Worm (Caenorhabditis elegans) whole organism, young adult: ENCODE data around the gene mltn-11.

Source experiments
- B0336.3 ChIP-seq: fragments of 200-800 bp; sonication (Bioruptor generic); IDR thresholded peaks from 2 replicates; pipeline ENCODE4 v1.3.6; 2022; ENCODE audit warnings: missing genetic modification characterization, missing compliant biosample characterization
- C17E4.6 ChIP-seq: fragments of 200-800 bp; sonication (Bioruptor generic); IDR thresholded peaks from 2 replicates; pipeline ENCODE4 v1.3.6; 2022; ENCODE audit warnings: missing genetic modification reagents, missing genetic modification characterization, missing compliant biosample characterization
- D2030.7 ChIP-seq: fragments of 200-800 bp; sonication (Bioruptor generic); IDR thresholded peaks from 2 replicates; pipeline ENCODE4 v1.3.6; 2022; ENCODE audit warnings: missing genetic modification reagents, missing genetic modification characterization, missing compliant biosample characterization
- F22D6.2 ChIP-seq: sonication (generic microtip); optimal IDR thresholded peaks from 2 replicates; lab custom pipeline; 2016; ENCODE audit warnings: mild to moderate bottlenecking, missing genetic modification characterization, missing compliant biosample characterization
- F39B2.1 ChIP-seq: fragments of 200-800 bp; sonication (Bioruptor generic); IDR thresholded peaks from 2 replicates; pipeline ENCODE4 v1.3.6; 2022; ENCODE audit warnings: missing genetic modification reagents, missing genetic modification characterization, missing compliant biosample characterization
- F52B5.7 ChIP-seq: sonication (generic microtip); optimal IDR thresholded peaks from 2 replicates; lab custom pipeline; 2016; ENCODE audit warnings: mild to moderate bottlenecking, missing genetic modification characterization, missing compliant biosample characterization
- F57A8.1 ChIP-seq: fragments of 200-800 bp; sonication (Bioruptor generic); optimal IDR thresholded peaks from 2 replicates; lab custom pipeline; 2018; ENCODE audit warnings: mild to moderate bottlenecking, missing genetic modification characterization, moderate library complexity, missing compliant biosample characterization
- K11D2.4 ChIP-seq: fragments of 200-800 bp; sonication (Bioruptor generic); IDR thresholded peaks from 2 replicates; pipeline ENCODE4 v1.3.6; 2022; ENCODE audit warnings: missing genetic modification reagents, missing genetic modification characterization, missing compliant biosample characterization
- T26A5.8 ChIP-seq: sonication (generic microtip); optimal IDR thresholded peaks from 2 replicates; lab custom pipeline; 2016; ENCODE audit warnings: missing genetic modification characterization, missing compliant biosample characterization
- Y53F4B.3 ChIP-seq: fragments of 200-800 bp; sonication (Bioruptor generic); IDR thresholded peaks from 2 replicates; pipeline ENCODE4 v1.3.6; 2022; ENCODE audit warnings: missing genetic modification reagents, missing genetic modification characterization, missing compliant biosample characterization
- ZK185.1 ChIP-seq: sonication (generic microtip); optimal IDR thresholded peaks from 2 replicates; lab custom pipeline; 2016; ENCODE audit warnings: mild to moderate bottlenecking, missing genetic modification characterization, missing compliant biosample characterization; ENCODE audit not compliant: poor library complexity, severe bottlenecking
- ama-1 ChIP-seq, 3 experiments: fragments of 150-350 bp in 1 of 3; sonication (generic microtip) in 2 of 3; optimal IDR thresholded peaks; 2 replicates each; lab custom pipeline; 2014 to 2018; ENCODE audit warnings: missing biosample characterization in 2 of 3, missing genetic modification characterization in 2 of 3, missing genetic modification reagents in 2 of 3
- aptf-3 ChIP-seq: fragments of 200-800 bp; sonication (Bioruptor generic); IDR thresholded peaks from 2 replicates; pipeline ENCODE4 v1.3.6; 2022; ENCODE audit warnings: missing genetic modification characterization, missing compliant biosample characterization
- attf-5 ChIP-seq: fragments of 200-800 bp; sonication (Bioruptor generic); optimal IDR thresholded peaks from 2 replicates; lab custom pipeline; 2018; ENCODE audit warnings: mild to moderate bottlenecking, missing genetic modification characterization, missing compliant biosample characterization
- bed-2 ChIP-seq: fragments of 200-800 bp; sonication (Bioruptor generic); IDR thresholded peaks from 2 replicates; pipeline ENCODE4 v1.3.6; 2022; ENCODE audit warnings: missing genetic modification reagents, missing genetic modification characterization, missing compliant biosample characterization
- cebp-1 ChIP-seq, 2 experiments: fragments of 200-800 bp in 1 of 2; sonication (Bioruptor generic) in 1 of 2; sonication (generic microtip) in 1 of 2; IDR thresholded peaks in 1 of 2; optimal IDR thresholded peaks in 1 of 2; 2 replicates each; pipeline versions ENCODE4 v1.3.6 to Lab custom; 2017 to 2022; ENCODE audit warnings: missing compliant biosample characterization in 2 of 2, missing genetic modification characterization in 2 of 2, mild to moderate bottlenecking in 1 of 2, missing genetic modification reagents in 1 of 2, moderate library complexity in 1 of 2
- ceh-100 ChIP-seq: fragments of 200-800 bp; sonication (Bioruptor generic); IDR thresholded peaks from 2 replicates; pipeline ENCODE4 v1.3.6; 2022; ENCODE audit warnings: missing genetic modification reagents, missing genetic modification characterization, missing compliant biosample characterization
- ceh-91 ChIP-seq: fragments of 200-800 bp; sonication (Bioruptor generic); IDR thresholded peaks from 2 replicates; pipeline ENCODE4 v1.3.6; 2022; ENCODE audit warnings: missing genetic modification reagents, missing genetic modification characterization, missing compliant biosample characterization
- egrh-3 ChIP-seq: fragments of 200-800 bp; sonication (Bioruptor generic); IDR thresholded peaks from 2 replicates; pipeline ENCODE4 v1.3.6; 2022; ENCODE audit warnings: missing genetic modification reagents, missing genetic modification characterization, missing compliant biosample characterization
- hlh-12 ChIP-seq: sonication (generic microtip); optimal IDR thresholded peaks from 2 replicates; lab custom pipeline; 2016; ENCODE audit warnings: missing genetic modification characterization, missing compliant biosample characterization
- hsf-1 ChIP-seq: fragments of 200-800 bp; sonication (Bioruptor generic); IDR thresholded peaks from 2 replicates; pipeline ENCODE4 v1.3.6; 2022; ENCODE audit warnings: missing genetic modification reagents, missing genetic modification characterization, missing compliant biosample characterization
- let-526 ChIP-seq: fragments of 200-800 bp; sonication (Bioruptor generic); IDR thresholded peaks from 2 replicates; pipeline ENCODE4 v1.3.6; 2022; ENCODE audit warnings: missing genetic modification reagents, missing genetic modification characterization, missing compliant biosample characterization
- lin-54 ChIP-seq: fragments of 200-800 bp; sonication (Bioruptor generic); optimal IDR thresholded peaks from 2 replicates; lab custom pipeline; 2018; ENCODE audit warnings: mild to moderate bottlenecking, missing genetic modification characterization, missing compliant biosample characterization
- lsy-27 ChIP-seq: sonication (generic microtip); optimal IDR thresholded peaks from 2 replicates; lab custom pipeline; 2017; ENCODE audit warnings: missing genetic modification characterization, mild to moderate bottlenecking, missing compliant biosample characterization, antibody characterized with exemption, missing genotype, borderline replicate concordance; ENCODE audit not compliant: insufficient read depth
- madf-10 ChIP-seq: sonication (generic microtip); optimal IDR thresholded peaks from 2 replicates; lab custom pipeline; 2016; ENCODE audit warnings: mild to moderate bottlenecking, missing genetic modification characterization, missing compliant biosample characterization
- madf-3 ChIP-seq: fragments of 200-800 bp; sonication (Bioruptor generic); IDR thresholded peaks from 2 replicates; pipeline ENCODE4 v1.3.6; 2022; ENCODE audit warnings: missing genetic modification reagents, missing genetic modification characterization, missing compliant biosample characterization
- madf-6 ChIP-seq: fragments of 200-800 bp; sonication (Bioruptor generic); IDR thresholded peaks from 2 replicates; pipeline ENCODE4 v1.3.6; 2022; ENCODE audit warnings: missing genetic modification reagents, missing genetic modification characterization, missing compliant biosample characterization
- mcd-1 ChIP-seq: fragments of 200-800 bp; sonication (Bioruptor generic); IDR thresholded peaks from 2 replicates; pipeline ENCODE4 v1.3.6; 2022; ENCODE audit warnings: missing genetic modification reagents, missing genetic modification characterization, missing compliant biosample characterization
- nfya-1 ChIP-seq: sonication (generic microtip); optimal IDR thresholded peaks from 2 replicates; lab custom pipeline; 2017; ENCODE audit warnings: antibody characterized with exemption, missing compliant biosample characterization, missing genetic modification characterization, borderline replicate concordance; ENCODE audit not compliant: insufficient read depth
- nhr-120 ChIP-seq: fragments of 200-800 bp; sonication (Bioruptor generic); IDR thresholded peaks from 2 replicates; pipeline ENCODE4 v1.3.6; 2022; ENCODE audit warnings: missing genetic modification characterization, missing compliant biosample characterization
- nhr-179 ChIP-seq: sonication (generic microtip); optimal IDR thresholded peaks from 2 replicates; lab custom pipeline; 2016; ENCODE audit warnings: mild to moderate bottlenecking, missing genetic modification characterization, missing compliant biosample characterization
- nhr-27 ChIP-seq: fragments of 200-800 bp; sonication (Bioruptor generic); optimal IDR thresholded peaks from 2 replicates; lab custom pipeline; 2018; ENCODE audit warnings: mild to moderate bottlenecking, missing genetic modification characterization, moderate library complexity, missing compliant biosample characterization
- nhr-80 ChIP-seq: sonication (generic microtip); optimal IDR thresholded peaks from 2 replicates; lab custom pipeline; 2016; ENCODE audit warnings: missing genetic modification characterization, missing compliant biosample characterization
- pbrm-1 ChIP-seq: fragments of 200-800 bp; sonication (Bioruptor generic); IDR thresholded peaks from 2 replicates; pipeline ENCODE4 v1.3.6; 2022; ENCODE audit warnings: missing genetic modification reagents, missing genetic modification characterization, missing compliant biosample characterization
- repo-1 ChIP-seq: sonication (generic microtip); optimal IDR thresholded peaks from 2 replicates; lab custom pipeline; 2017; ENCODE audit warnings: mild to moderate bottlenecking, missing genetic modification characterization, missing compliant biosample characterization
- sea-2 ChIP-seq: fragments of 200-800 bp; sonication (Bioruptor generic); IDR thresholded peaks from 2 replicates; pipeline ENCODE4 v1.3.6; 2022; ENCODE audit warnings: missing genetic modification characterization, missing compliant biosample characterization
- somi-1 ChIP-seq: fragments of 200-800 bp; sonication (Bioruptor generic); optimal IDR thresholded peaks from 2 replicates; lab custom pipeline; 2018; ENCODE audit warnings: mild to moderate bottlenecking, missing genetic modification characterization, missing compliant biosample characterization
- tbp1 ChIP-seq: fragments of 200-800 bp; sonication (Bioruptor generic); optimal IDR thresholded peaks from 2 replicates; lab custom pipeline; 2018; ENCODE audit warnings: mild to moderate bottlenecking, missing genetic modification characterization, missing compliant biosample characterization
- tbx-9 ChIP-seq: sonication (generic microtip); optimal IDR thresholded peaks from 2 replicates; lab custom pipeline; 2016; ENCODE audit warnings: borderline replicate concordance, missing genetic modification characterization, inconsistent platforms, missing compliant biosample characterization
- unc-130 ChIP-seq: sonication (generic microtip); optimal IDR thresholded peaks from 2 replicates; lab custom pipeline; 2016; ENCODE audit warnings: missing genetic modification reagents, missing genetic modification characterization, missing compliant biosample characterization
- unc-62 ChIP-seq: fragments of 150-350 bp; optimal IDR thresholded peaks from 2 replicates; lab custom pipeline; 2014; ENCODE audit warnings: missing biosample characterization, missing genetic modification reagents, missing genetic modification characterization
- zfh-2 ChIP-seq: fragments of 200-800 bp; sonication (Bioruptor generic); conservative IDR thresholded peaks from 2 replicates; pipeline ENCODE4 v1.3.6; 2022; ENCODE audit warnings: missing genetic modification reagents, missing genetic modification characterization, missing compliant biosample characterization
- zim-3 ChIP-seq: sonication (generic microtip); optimal IDR thresholded peaks from 2 replicates; lab custom pipeline; 2017; ENCODE audit warnings: mild to moderate bottlenecking, missing genetic modification characterization, moderate library complexity, missing compliant biosample characterization
- ztf-18 ChIP-seq: sonication (generic microtip); optimal IDR thresholded peaks from 2 replicates; lab custom pipeline; 2016; ENCODE audit warnings: missing genotype, mild to moderate bottlenecking, missing genetic modification characterization, missing compliant biosample characterization
- ztf-28 ChIP-seq: fragments of 200-800 bp; sonication (Bioruptor generic); IDR thresholded peaks from 2 replicates; pipeline ENCODE4 v1.3.6; 2022; ENCODE audit warnings: missing genetic modification reagents, missing genetic modification characterization, missing compliant biosample characterization

Gene mltn-11

DNA sequence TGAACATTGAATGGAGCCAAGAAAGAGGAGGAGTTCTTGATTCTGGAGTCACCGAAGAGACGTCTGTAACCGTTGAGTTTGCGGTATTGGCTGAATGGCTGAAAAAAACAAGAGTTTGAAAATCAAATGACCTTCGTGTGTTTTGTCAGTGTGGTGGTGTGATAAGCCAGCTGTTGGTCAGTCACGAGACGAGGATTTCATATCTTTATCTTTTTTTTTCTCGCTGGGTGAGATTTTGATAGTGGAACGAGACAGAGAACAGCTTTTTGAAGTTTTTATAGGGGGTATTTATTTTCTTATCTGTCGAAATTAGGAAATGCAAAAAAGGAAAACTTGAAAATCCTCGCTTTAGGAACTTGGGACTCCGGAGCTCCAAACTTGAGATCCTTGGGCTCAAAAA lies 41.5 kb upstream of the mltn-11 start:
- TF ChIP-seq tbx-9 (tag; lab: Kevin White, UChicago): no peak
- peak; percentile 20 for TF ChIP-seq nhr-80 (tag; lab: Kevin White, UChicago)
- TF ChIP-seq pbrm-1 (GFP tag; lab: Robert Waterston, UW): peak; percentile 25; the same call in 1 of the 2 replicates
- TF ChIP-seq ama-1 (optimal IDR thresholded peaks at IDR 0.05; lab: Kevin White, UChicago): no peak
- TF ChIP-seq ama-1 (GFP tag; optimal IDR thresholded peaks at IDR 0.05; lab: Kevin White, UChicago): no peak
- no peak for TF ChIP-seq egrh-3 (GFP tag; lab: Robert Waterston, UW)
- TF ChIP-seq F52B5.7 (tag; lab: Kevin White, UChicago): no peak
- 0 out of 2 replicates have a peak, but pooled peaks have one; percentile 8 for TF ChIP-seq K11D2.4 (GFP tag; lab: Robert Waterston, UW)

DNA sequence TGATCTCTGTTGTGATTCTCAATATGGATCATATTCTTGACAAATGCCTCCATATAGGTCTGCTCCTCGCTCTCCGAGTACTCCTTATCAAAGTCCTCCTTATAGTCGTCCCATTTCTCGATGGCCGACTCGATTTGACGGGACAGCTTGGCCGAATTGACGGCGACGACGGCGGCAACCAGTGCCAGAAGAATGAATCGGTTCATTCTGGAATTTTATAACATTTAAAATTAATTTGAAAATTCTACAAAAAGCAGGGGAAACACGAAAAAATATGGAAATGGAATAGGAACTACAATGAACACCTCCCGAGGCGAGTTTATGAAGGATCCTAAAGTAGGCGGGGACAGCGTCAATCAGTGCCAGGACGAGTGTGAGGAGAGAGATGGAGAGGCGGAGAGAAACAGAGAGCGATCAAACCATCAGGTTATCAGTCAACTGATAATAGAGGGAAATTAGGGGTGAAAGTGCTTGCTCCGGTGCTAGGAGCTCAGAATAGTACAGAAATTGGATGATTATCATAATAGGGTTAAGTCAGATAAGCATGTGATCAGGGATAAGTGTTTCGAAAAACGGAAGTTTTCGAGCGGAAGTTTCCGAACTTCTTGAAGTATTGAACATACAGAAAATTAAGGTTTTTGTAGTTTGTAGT lies 40.7 kb upstream of the mltn-11 start, which contains the start of gene cpl-1:
TSS of gene cpl-1 (minus strand) at position 207 of the 652 bp plus-strand sequence.
- TF ChIP-seq repo-1 (tag; lab: Kevin White, UChicago) (no peak), tbp1 (peak; percentile 28), cebp-1 (GFP tag; IDR thresholded peaks at IDR 0.05; lab: Robert Waterston, UW) (no peak), cebp-1 (tag; optimal IDR thresholded peaks at IDR 0.05; lab: Kevin White, UChicago) (peak; percentile 32), nhr-179 (tag; lab: Kevin White, UChicago) (no peak), hsf-1 (GFP tag; lab: Robert Waterston, UW) (no peak), nhr-27 (tag; lab: Kevin White, UChicago) (no peak), C17E4.6 (GFP tag; lab: Robert Waterston, UW) (no peak), let-526 (GFP tag; lab: Robert Waterston, UW) (no peak), ZK185.1 (tag; lab: Kevin White, UChicago) (no peak), zim-3 (tag; lab: Kevin White, UChicago) (no peak), madf-6 (GFP tag; lab: Robert Waterston, UW) (no peak), sea-2 (GFP tag; lab: Robert Waterston, UW) (no peak), B0336.3 (GFP tag; lab: Robert Waterston, UW) (peak; percentile 42; the same call in 1 of the 2 replicates), hlh-12 (tag; lab: Kevin White, UChicago) (no peak), Y53F4B.3 (GFP tag; lab: Robert Waterston, UW) (no peak), T26A5.8 (no peak), D2030.7 (GFP tag; lab: Robert Waterston, UW) (no peak), unc-130 (GFP tag; lab: Kevin White, UChicago) (no peak), ceh-100 (GFP tag; lab: Robert Waterston, UW) (no peak), mcd-1 (no peak), bed-2 (GFP tag; lab: Robert Waterston, UW) (no peak), F57A8.1 (GFP tag; lab: Kevin White, UChicago) (no peak), nhr-80 (tag; lab: Kevin White, UChicago) (peak; percentile 74), madf-3 (no peak), ama-1 (optimal IDR thresholded peaks at IDR 0.05; lab: Kevin White, UChicago) (peak; percentile 63), ama-1 (GFP tag; optimal IDR thresholded peaks at IDR 0.05; lab: Kevin White, UChicago) (no peak), F52B5.7 (tag; lab: Kevin White, UChicago) (peak; percentile 2), nfya-1 (tag; lab: Kevin White, UChicago) (no peak), lsy-27 (tag; lab: Kevin White, UChicago) (no peak), F22D6.2 (tag; lab: Kevin White, UChicago) (no peak), ztf-28 (GFP tag; lab: Robert Waterston, UW) (no peak), lin-54 (GFP tag; lab: Kevin White, UChicago) (peak; percentile 39), madf-10 (tag; lab: Kevin White, UChicago) (peak; percentile 29), ceh-91 (GFP tag; lab: Robert Waterston, UW) (no peak), zfh-2 (GFP tag; lab: Robert Waterston, UW) (peak; percentile 69), attf-5 (GFP tag; lab: Kevin White, UChicago) (peak; percentile 3), F39B2.1 (GFP tag; lab: Robert Waterston, UW) (no peak), nhr-120 (no peak), unc-62 (GFP tag; lab: Kevin White, UChicago) (no peak), somi-1 (GFP tag; lab: Kevin White, UChicago) (peak; percentile 33), ztf-18 (no peak), aptf-3 (no peak)
